Worm (Caenorhabditis elegans): ENCODE results near the gene tba-4.

The tba-4 gene

ce11 chrII:10964748-10965147 is 46.2 kb downstream of the tba-4 start (continued):
- no peak for TF ChIP-seq tbx-9 (tag; optimal IDR thresholded peaks at IDR 0.05; ENCODE audit: borderline replicate concordance)
- no peak for TF ChIP-seq F52B5.7 (tag; optimal IDR thresholded peaks at IDR 0.05)
